Worm (Caenorhabditis elegans) whole organism, young adult: ENCODE data around the gene srt-23.

Experiments
- B0035.1 ChIP-seq: sonication (generic microtip); optimal IDR thresholded peaks from 2 replicates; lab custom pipeline; 2016; ENCODE audit warnings: missing genetic modification characterization, mild to moderate bottlenecking, missing compliant biosample characterization, missing genotype, missing genetic modification reagents
- F10E7.11 ChIP-seq: sonication (generic microtip); optimal IDR thresholded peaks from 2 replicates; lab custom pipeline; 2017; ENCODE audit warnings: mild to moderate bottlenecking, missing genetic modification characterization, moderate library complexity, missing compliant biosample characterization
- F23B12.7 ChIP-seq: sonication (generic microtip); optimal IDR thresholded peaks from 2 replicates; lab custom pipeline; 2017; ENCODE audit warnings: missing genetic modification characterization, mild to moderate bottlenecking, missing compliant biosample characterization, antibody characterized with exemption, moderate library complexity; ENCODE audit not compliant: insufficient read depth
- F39B2.1 ChIP-seq: fragments of 200-800 bp; sonication (Bioruptor generic); IDR thresholded peaks from 2 replicates; pipeline ENCODE4 v1.3.6; 2022; ENCODE audit warnings: missing genetic modification reagents, missing genetic modification characterization, missing compliant biosample characterization
- T07F8.4 ChIP-seq: sonication (generic microtip); optimal IDR thresholded peaks from 2 replicates; lab custom pipeline; 2016; ENCODE audit warnings: mild to moderate bottlenecking, missing genetic modification characterization, moderate library complexity, missing compliant biosample characterization
- Y53G8AR.9 ChIP-seq: fragments of 200-800 bp; sonication (Bioruptor generic); conservative IDR thresholded peaks from 2 replicates; pipeline ENCODE4 v1.3.6; 2022; ENCODE audit warnings: missing genetic modification reagents, missing genetic modification characterization, missing compliant biosample characterization
- Y67H2A.10 ChIP-seq: fragments of 200-800 bp; sonication (Bioruptor generic); conservative IDR thresholded peaks from 2 replicates; pipeline ENCODE4 v1.3.6; 2022; ENCODE audit warnings: missing genetic modification reagents, missing genetic modification characterization, missing compliant biosample characterization
- akir-1 ChIP-seq: fragments of 200-800 bp; sonication (Bioruptor generic); optimal IDR thresholded peaks from 2 replicates; lab custom pipeline; 2018; ENCODE audit warnings: mild to moderate bottlenecking, missing genetic modification characterization, moderate library complexity, missing compliant biosample characterization
- aptf-3 ChIP-seq: fragments of 200-800 bp; sonication (Bioruptor generic); IDR thresholded peaks from 2 replicates; pipeline ENCODE4 v1.3.6; 2022; ENCODE audit warnings: missing genetic modification characterization, missing compliant biosample characterization
- athp-1 ChIP-seq: sonication (generic microtip); optimal IDR thresholded peaks from 2 replicates; lab custom pipeline; 2017; ENCODE audit warnings: mild to moderate bottlenecking, missing genetic modification characterization, missing compliant biosample characterization
- attf-3 ChIP-seq: fragments of 200-800 bp; sonication (Bioruptor generic); conservative IDR thresholded peaks from 2 replicates; pipeline ENCODE4 v1.3.6; 2022; ENCODE audit warnings: missing genetic modification reagents, missing genetic modification characterization, missing compliant biosample characterization
- attf-5 ChIP-seq: fragments of 200-800 bp; sonication (Bioruptor generic); optimal IDR thresholded peaks from 2 replicates; lab custom pipeline; 2018; ENCODE audit warnings: mild to moderate bottlenecking, missing genetic modification characterization, missing compliant biosample characterization
- bed-2 ChIP-seq: fragments of 200-800 bp; sonication (Bioruptor generic); IDR thresholded peaks from 2 replicates; pipeline ENCODE4 v1.3.6; 2022; ENCODE audit warnings: missing genetic modification reagents, missing genetic modification characterization, missing compliant biosample characterization
- ceh-100 ChIP-seq: fragments of 200-800 bp; sonication (Bioruptor generic); IDR thresholded peaks from 2 replicates; pipeline ENCODE4 v1.3.6; 2022; ENCODE audit warnings: missing genetic modification reagents, missing genetic modification characterization, missing compliant biosample characterization
- ceh-58 ChIP-seq: fragments of 200-800 bp; sonication (Bioruptor generic); IDR thresholded peaks from 2 replicates; pipeline ENCODE4 v1.3.6; 2022; ENCODE audit warnings: missing genetic modification characterization, missing compliant biosample characterization
- dox-1 ChIP-seq: fragments of 200-800 bp; sonication (Bioruptor generic); IDR thresholded peaks from 2 replicates; pipeline ENCODE4 v1.3.6; 2022; ENCODE audit warnings: missing genetic modification reagents, missing genetic modification characterization, missing compliant biosample characterization
- dpff-1 ChIP-seq: sonication (generic microtip); optimal IDR thresholded peaks from 2 replicates; lab custom pipeline; 2017; ENCODE audit warnings: mild to moderate bottlenecking, missing genetic modification characterization, missing compliant biosample characterization
- dpl-1 ChIP-seq: fragments of 150-350 bp; optimal IDR thresholded peaks from 2 replicates; lab custom pipeline; 2014; ENCODE audit warnings: missing biosample characterization, missing genetic modification reagents, missing genetic modification characterization
- egl-44 ChIP-seq: fragments of 200-800 bp; sonication (Bioruptor generic); IDR thresholded peaks from 2 replicates; pipeline ENCODE4 v1.3.6; 2022; ENCODE audit warnings: missing genetic modification reagents, missing genetic modification characterization, missing compliant biosample characterization
- gei-17 ChIP-seq: fragments of 200-800 bp; sonication (Bioruptor generic); optimal IDR thresholded peaks from 2 replicates; lab custom pipeline; 2018; ENCODE audit warnings: mild to moderate bottlenecking, missing genetic modification characterization, missing compliant biosample characterization
- hlh-12 ChIP-seq: sonication (generic microtip); optimal IDR thresholded peaks from 2 replicates; lab custom pipeline; 2016; ENCODE audit warnings: missing genetic modification characterization, missing compliant biosample characterization
- lin-26 ChIP-seq: fragments of 200-800 bp; sonication (Bioruptor generic); IDR thresholded peaks from 2 replicates; pipeline ENCODE4 v1.3.6; 2022; ENCODE audit warnings: missing genetic modification reagents, missing genetic modification characterization, missing compliant biosample characterization
- lin-40 ChIP-seq: sonication (generic microtip); optimal IDR thresholded peaks from 2 replicates; lab custom pipeline; 2016; ENCODE audit warnings: missing genetic modification characterization, mild to moderate bottlenecking, missing compliant biosample characterization, missing genotype, missing genetic modification reagents
- lin-54 ChIP-seq: fragments of 200-800 bp; sonication (Bioruptor generic); optimal IDR thresholded peaks from 2 replicates; lab custom pipeline; 2018; ENCODE audit warnings: mild to moderate bottlenecking, missing genetic modification characterization, missing compliant biosample characterization
- lir-1 ChIP-seq: fragments of 200-800 bp; sonication (Bioruptor generic); conservative IDR thresholded peaks from 2 replicates; pipeline ENCODE4 v1.3.6; 2022; ENCODE audit warnings: missing genetic modification reagents, missing genetic modification characterization, missing compliant biosample characterization
- lsy-27 ChIP-seq: sonication (generic microtip); optimal IDR thresholded peaks from 2 replicates; lab custom pipeline; 2017; ENCODE audit warnings: missing genetic modification characterization, mild to moderate bottlenecking, missing compliant biosample characterization, antibody characterized with exemption, missing genotype, borderline replicate concordance; ENCODE audit not compliant: insufficient read depth
- nfya-2 ChIP-seq: fragments of 200-800 bp; sonication (Bioruptor generic); IDR thresholded peaks from 2 replicates; pipeline ENCODE4 v1.3.6; 2022; ENCODE audit warnings: missing genetic modification reagents, missing genetic modification characterization, missing compliant biosample characterization
- nhr-179 ChIP-seq: sonication (generic microtip); optimal IDR thresholded peaks from 2 replicates; lab custom pipeline; 2016; ENCODE audit warnings: mild to moderate bottlenecking, missing genetic modification characterization, missing compliant biosample characterization
- nhr-27 ChIP-seq: fragments of 200-800 bp; sonication (Bioruptor generic); optimal IDR thresholded peaks from 2 replicates; lab custom pipeline; 2018; ENCODE audit warnings: mild to moderate bottlenecking, missing genetic modification characterization, moderate library complexity, missing compliant biosample characterization
- repo-1 ChIP-seq: sonication (generic microtip); optimal IDR thresholded peaks from 2 replicates; lab custom pipeline; 2017; ENCODE audit warnings: mild to moderate bottlenecking, missing genetic modification characterization, missing compliant biosample characterization
- snpc-3.4 ChIP-seq: sonication (generic microtip); optimal IDR thresholded peaks from 2 replicates; lab custom pipeline; 2017; ENCODE audit warnings: missing genetic modification characterization, mild to moderate bottlenecking, missing compliant biosample characterization, antibody characterized with exemption, moderate library complexity, missing genotype, missing genetic modification reagents
- tlf-1 ChIP-seq: fragments of 200-800 bp; sonication (Bioruptor generic); optimal IDR thresholded peaks from 2 replicates; lab custom pipeline; 2018; ENCODE audit warnings: mild to moderate bottlenecking, missing genetic modification characterization, missing compliant biosample characterization
- xnd-1 ChIP-seq: sonication (generic microtip); optimal IDR thresholded peaks from 2 replicates; lab custom pipeline; 2016; ENCODE audit warnings: missing genotype, missing genetic modification reagents, missing genetic modification characterization, missing compliant biosample characterization
- ztf-18 ChIP-seq: sonication (generic microtip); optimal IDR thresholded peaks from 2 replicates; lab custom pipeline; 2016; ENCODE audit warnings: missing genotype, mild to moderate bottlenecking, missing genetic modification characterization, missing compliant biosample characterization
- ztf-22 ChIP-seq: fragments of 200-800 bp; sonication (Bioruptor generic); optimal IDR thresholded peaks from 2 replicates; lab custom pipeline; 2018; ENCODE audit warnings: mild to moderate bottlenecking, missing genetic modification characterization, moderate library complexity, missing compliant biosample characterization
- ztf-26 ChIP-seq: sonication (generic microtip); optimal IDR thresholded peaks from 2 replicates; lab custom pipeline; 2017; ENCODE audit warnings: missing genetic modification characterization, missing compliant biosample characterization
- ztf-3 ChIP-seq: fragments of 200-800 bp; sonication (Bioruptor generic); optimal IDR thresholded peaks from 2 replicates; lab custom pipeline; 2018; ENCODE audit warnings: mild to moderate bottlenecking, missing genetic modification characterization, missing compliant biosample characterization

The srt-23 gene

DNA sequence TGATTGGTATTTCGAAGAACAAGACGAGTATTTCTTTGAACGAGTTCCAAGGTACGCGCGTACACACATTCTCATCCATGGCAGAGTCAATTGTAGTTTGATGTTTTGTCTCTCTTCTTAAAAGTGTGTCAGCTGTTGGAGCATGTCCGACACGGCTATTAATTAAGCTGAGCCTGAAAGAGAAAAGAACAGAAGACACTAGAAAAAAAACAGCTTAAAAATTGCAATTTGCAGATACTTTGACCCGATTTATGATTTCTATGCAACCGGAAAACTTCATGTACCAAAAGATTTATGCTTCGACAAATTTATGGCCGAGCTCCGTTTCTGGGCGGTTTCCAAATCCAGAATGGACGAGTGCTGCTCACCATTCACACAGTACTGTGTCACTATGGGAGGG is 7.0 kb upstream of the srt-23 start:
- TF ChIP-seq lin-40 (no peak), akir-1 (no peak), egl-44 (no peak), repo-1 (tag; lab: Kevin White, UChicago) (no peak), dpl-1 (GFP tag; lab: Kevin White, UChicago) (no peak), ceh-100 (GFP tag; lab: Robert Waterston, UW) (no peak), lin-26 (GFP tag; lab: Robert Waterston, UW) (no peak), F39B2.1 (GFP tag; lab: Robert Waterston, UW) (no peak), ztf-3 (GFP tag; lab: Kevin White, UChicago) (no peak), nhr-27 (tag; lab: Kevin White, UChicago) (no peak), nfya-2 (no peak)

DNA sequence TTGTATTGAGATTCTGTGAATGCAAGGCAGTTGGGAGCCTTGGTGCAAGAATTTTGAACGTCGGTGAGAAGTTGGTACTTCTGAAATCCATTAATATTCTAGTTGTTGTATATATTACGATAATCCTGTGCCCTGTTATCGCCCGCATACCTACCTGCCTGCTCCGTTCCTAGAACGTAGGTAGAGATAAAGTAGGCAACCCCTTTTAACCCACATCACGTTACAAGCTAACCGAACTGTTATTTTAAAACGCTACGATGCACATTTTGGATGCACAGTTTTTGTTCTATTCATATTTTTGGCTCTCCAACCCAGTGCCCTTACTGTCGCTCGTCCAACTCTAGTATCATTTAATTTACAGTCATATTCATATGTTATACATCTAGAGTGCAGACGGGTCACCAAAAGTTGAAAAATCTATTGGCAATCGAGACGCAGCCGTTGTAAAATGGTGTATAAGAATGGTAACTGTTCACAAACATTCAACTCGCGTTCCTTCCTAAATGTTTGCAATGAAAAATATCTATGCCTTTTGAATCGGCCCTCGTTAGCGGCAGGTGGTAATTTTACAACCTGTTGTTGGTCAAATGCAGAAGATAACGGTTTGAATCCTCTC is 2.1 kb upstream of the srt-23 start:
- no peak for TF ChIP-seq F23B12.7 (tag; lab: Kevin White, UChicago)
- no peak for TF ChIP-seq Y67H2A.10
- no peak for TF ChIP-seq attf-5 (GFP tag; lab: Kevin White, UChicago)
- no peak for TF ChIP-seq repo-1 (tag; lab: Kevin White, UChicago)
- no peak for TF ChIP-seq lin-54
- TF ChIP-seq T07F8.4 = no peak
- no peak for TF ChIP-seq snpc-3.4
- TF ChIP-seq ztf-18 (tag; lab: Kevin White, UChicago) = no peak
- TF ChIP-seq dox-1 (GFP tag; lab: Robert Waterston, UW) = no peak
- no peak for TF ChIP-seq ceh-58 (GFP tag; lab: Robert Waterston, UW)
- no peak for TF ChIP-seq dpff-1
- TF ChIP-seq ztf-22 = no peak
- no peak for TF ChIP-seq gei-17
- TF ChIP-seq athp-1 (tag; lab: Kevin White, UChicago) = no peak

DNA sequence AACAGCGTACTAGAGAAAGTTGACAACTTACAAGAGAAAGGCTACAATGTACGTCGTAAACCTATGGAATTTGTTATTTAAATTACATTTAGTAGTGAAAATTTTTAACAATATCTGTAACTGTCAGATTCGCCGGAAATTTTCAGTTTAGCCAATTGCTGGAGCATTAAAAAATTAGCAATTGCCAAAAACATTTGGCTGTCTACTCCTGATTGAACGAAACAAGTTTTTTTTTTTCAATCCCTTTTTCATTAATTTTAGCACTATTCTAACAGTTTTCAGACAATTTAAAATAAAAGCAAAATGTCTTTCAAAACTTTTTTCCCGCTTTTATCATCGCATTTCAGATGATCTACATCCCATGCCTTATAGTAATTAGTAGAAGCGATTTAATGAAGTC is 435 bp downstream of the srt-23 start:
- TF ChIP-seq xnd-1 = no peak
- no peak for TF ChIP-seq bed-2 (GFP tag; lab: Robert Waterston, UW)
- TF ChIP-seq hlh-12 (tag; lab: Kevin White, UChicago) = no peak
- no peak for TF ChIP-seq attf-3 (GFP tag; lab: Robert Waterston, UW)
- no peak for TF ChIP-seq tlf-1 (GFP tag; lab: Kevin White, UChicago)
- TF ChIP-seq Y53G8AR.9 (GFP tag; lab: Robert Waterston, UW) = no peak
- no peak for TF ChIP-seq B0035.1 (tag; lab: Kevin White, UChicago)
- no peak for TF ChIP-seq ztf-26

DNA sequence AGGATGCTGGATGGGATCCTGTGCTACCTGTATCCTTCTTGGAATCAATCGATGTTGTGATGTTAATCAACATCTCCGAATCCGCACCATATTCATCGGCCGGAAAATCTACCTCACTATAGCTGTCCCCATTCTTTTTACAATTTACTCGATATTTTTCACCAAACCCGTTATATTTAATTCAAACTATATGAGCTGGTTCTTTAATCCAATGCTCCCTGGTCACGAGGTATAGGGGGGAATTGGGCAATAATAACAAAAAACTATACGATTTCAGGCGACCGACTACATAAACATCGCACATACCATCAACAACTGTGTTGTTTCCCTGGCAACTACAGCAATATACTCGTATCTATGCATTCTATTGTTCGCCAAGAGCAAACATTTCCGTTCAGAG is 1.0 kb downstream of the srt-23 start:
- no peak for TF ChIP-seq aptf-3
- TF ChIP-seq lir-1 (GFP tag; lab: Robert Waterston, UW) = no peak
- TF ChIP-seq lsy-27 = no peak
- TF ChIP-seq athp-1 (tag; lab: Kevin White, UChicago) = no peak
- TF ChIP-seq nhr-179 (tag; lab: Kevin White, UChicago) = no peak
- no peak for TF ChIP-seq egl-44
- TF ChIP-seq dox-1 (GFP tag; lab: Robert Waterston, UW) = no peak
- TF ChIP-seq F10E7.11 (tag; lab: Kevin White, UChicago) = no peak
- TF ChIP-seq lin-40 = no peak
- TF ChIP-seq ceh-58 (GFP tag; lab: Robert Waterston, UW) = no peak
